Worm (Caenorhabditis elegans) whole organism, late embryonic: ENCODE results near the gene npp-18.

Source experiments
- C38D4.7 ChIP-seq: fragments of 200-800 bp; sonication (Bioruptor generic); optimal IDR thresholded peaks from 2 replicates; lab custom pipeline; 2018; ENCODE audit warnings: mild to moderate bottlenecking, missing genetic modification characterization, moderate library complexity, missing compliant biosample characterization
- F13H6.1 ChIP-seq: sonication (generic microtip); optimal IDR thresholded peaks from 2 replicates; lab custom pipeline; 2016; ENCODE audit warnings: missing genetic modification characterization, missing compliant biosample characterization
- K09A11.1 ChIP-seq: sonication (generic microtip); optimal IDR thresholded peaks from 2 replicates; lab custom pipeline; 2017; ENCODE audit warnings: antibody characterized with exemption, mild to moderate bottlenecking, missing genetic modification characterization, missing compliant biosample characterization; ENCODE audit not compliant: insufficient read depth
- ahr-1 ChIP-seq: sonication (generic microtip); optimal IDR thresholded peaks from 2 replicates; lab custom pipeline; 2016; ENCODE audit warnings: missing genetic modification characterization, missing compliant biosample characterization
- ama-1 ChIP-seq: fragments of 150-350 bp; optimal IDR thresholded peaks from 2 replicates; lab custom pipeline; 2014
- ceh-18 ChIP-seq: sonication (generic microtip); optimal IDR thresholded peaks from 2 replicates; lab custom pipeline; 2016; ENCODE audit warnings: missing genetic modification characterization, missing compliant biosample characterization
- ceh-2 ChIP-seq: sonication (generic microtip); optimal IDR thresholded peaks from 2 replicates; lab custom pipeline; 2016; ENCODE audit warnings: missing genotype, missing genetic modification characterization, missing compliant biosample characterization
- ceh-22 ChIP-seq: sonication (generic microtip); optimal IDR thresholded peaks from 2 replicates; lab custom pipeline; 2017; ENCODE audit warnings: missing biosample characterization, missing genetic modification characterization
- ceh-31 ChIP-seq: sonication (generic microtip); optimal IDR thresholded peaks from 2 replicates; lab custom pipeline; 2016; ENCODE audit warnings: missing genetic modification characterization, missing compliant biosample characterization
- ceh-34 ChIP-seq: sonication (generic microtip); optimal IDR thresholded peaks from 2 replicates; lab custom pipeline; 2016; ENCODE audit warnings: mild to moderate bottlenecking, missing genetic modification characterization, missing compliant biosample characterization
- ceh-48 ChIP-seq: sonication (generic microtip); optimal IDR thresholded peaks from 2 replicates; lab custom pipeline; 2016; ENCODE audit warnings: missing genetic modification characterization, inconsistent platforms, missing compliant biosample characterization
- ceh-6 ChIP-seq: fragments of 200-800 bp; sonication (Bioruptor generic); optimal IDR thresholded peaks from 2 replicates; lab custom pipeline; 2018; ENCODE audit warnings: mild to moderate bottlenecking, missing genetic modification characterization, missing compliant biosample characterization
- che-1 ChIP-seq: sonication (generic microtip); optimal IDR thresholded peaks from 2 replicates; lab custom pipeline; 2016; ENCODE audit warnings: mild to moderate bottlenecking, missing genetic modification characterization, missing compliant biosample characterization
- dmd-4 ChIP-seq: sonication (generic microtip); optimal IDR thresholded peaks from 2 replicates; lab custom pipeline; 2016; ENCODE audit warnings: borderline replicate concordance, missing genetic modification characterization, missing compliant biosample characterization
- dve-1 ChIP-seq: sonication (generic microtip); optimal IDR thresholded peaks from 2 replicates; lab custom pipeline; 2017; ENCODE audit warnings: antibody characterized with exemption, mild to moderate bottlenecking, missing genetic modification characterization, missing compliant biosample characterization
- elt-2 ChIP-seq: sonication (generic microtip); optimal IDR thresholded peaks from 2 replicates; lab custom pipeline; 2016; ENCODE audit warnings: missing genetic modification reagents, missing genetic modification characterization, missing compliant biosample characterization
- ets-4 ChIP-seq: sonication (generic microtip); optimal IDR thresholded peaks from 2 replicates; lab custom pipeline; 2016; ENCODE audit warnings: missing genetic modification characterization, missing compliant biosample characterization
- eyg-1 ChIP-seq: sonication (generic microtip); optimal IDR thresholded peaks from 2 replicates; lab custom pipeline; 2016; ENCODE audit warnings: missing genotype, missing genetic modification characterization, missing compliant biosample characterization
- fax-1 ChIP-seq: sonication (generic microtip); optimal IDR thresholded peaks from 2 replicates; lab custom pipeline; 2016; ENCODE audit warnings: missing genotype, missing genetic modification characterization, missing compliant biosample characterization
- fkh-10 ChIP-seq: fragments of 150-350 bp; optimal IDR thresholded peaks from 2 replicates; lab custom pipeline; 2014; ENCODE audit warnings: missing biosample characterization, missing genetic modification reagents, missing genetic modification characterization
- fkh-6 ChIP-seq: sonication (generic microtip); optimal IDR thresholded peaks from 2 replicates; lab custom pipeline; 2016; ENCODE audit warnings: missing genetic modification characterization, missing compliant biosample characterization
- gmeb-2 ChIP-seq: sonication (generic microtip); optimal IDR thresholded peaks from 2 replicates; lab custom pipeline; 2016; ENCODE audit warnings: missing genetic modification characterization, inconsistent platforms, missing compliant biosample characterization
- lim-6 ChIP-seq: sonication (generic microtip); optimal IDR thresholded peaks from 2 replicates; lab custom pipeline; 2016; ENCODE audit warnings: missing genetic modification characterization, missing compliant biosample characterization
- madf-2 ChIP-seq: sonication (generic microtip); optimal IDR thresholded peaks from 2 replicates; lab custom pipeline; 2017; ENCODE audit warnings: missing genetic modification characterization, missing compliant biosample characterization
- mec-3 ChIP-seq: sonication (generic microtip); optimal IDR thresholded peaks from 2 replicates; lab custom pipeline; 2016; ENCODE audit warnings: borderline replicate concordance, missing genetic modification characterization, missing compliant biosample characterization
- nfya-1 ChIP-seq: sonication (generic microtip); optimal IDR thresholded peaks from 2 replicates; lab custom pipeline; 2017; ENCODE audit warnings: missing genetic modification characterization, mild to moderate bottlenecking, missing compliant biosample characterization, antibody characterized with exemption, moderate library complexity
- pat-9 ChIP-seq: fragments of 200-800 bp; sonication (Bioruptor generic); optimal IDR thresholded peaks from 2 replicates; lab custom pipeline; 2018; ENCODE audit warnings: mild to moderate bottlenecking, missing genetic modification characterization, moderate library complexity, missing compliant biosample characterization
- pha-2 ChIP-seq: sonication (generic microtip); optimal IDR thresholded peaks from 2 replicates; lab custom pipeline; 2017; ENCODE audit warnings: mild to moderate bottlenecking, missing genetic modification characterization, missing compliant biosample characterization
- pha-4 ChIP-seq: fragments of 150-350 bp; optimal IDR thresholded peaks from 2 replicates; lab custom pipeline; 2018; ENCODE audit warnings: missing biosample characterization, missing genetic modification reagents, missing genetic modification characterization
- pqm-1 ChIP-seq: sonication (generic microtip); optimal IDR thresholded peaks from 2 replicates; lab custom pipeline; 2016; ENCODE audit warnings: missing genetic modification characterization, missing compliant biosample characterization
- pros-1 ChIP-seq: fragments of 150-350 bp; optimal IDR thresholded peaks from 2 replicates; lab custom pipeline; 2014; ENCODE audit warnings: missing biosample characterization, missing genetic modification reagents, missing genetic modification characterization
- ref-2 ChIP-seq: sonication (generic microtip); optimal IDR thresholded peaks from 2 replicates; lab custom pipeline; 2016; ENCODE audit warnings: missing genetic modification characterization, missing compliant biosample characterization
- rnt-1 ChIP-seq: sonication (generic microtip); optimal IDR thresholded peaks from 2 replicates; lab custom pipeline; 2016; ENCODE audit warnings: missing genetic modification characterization, missing compliant biosample characterization
- sox-2 ChIP-seq: fragments of 200-800 bp; sonication (Bioruptor generic); IDR thresholded peaks from 2 replicates; pipeline ENCODE4 v1.3.6; 2022; ENCODE audit warnings: missing genetic modification reagents, missing genetic modification characterization, missing compliant biosample characterization
- sox-4 ChIP-seq: sonication (generic microtip); optimal IDR thresholded peaks from 2 replicates; lab custom pipeline; 2017; ENCODE audit warnings: mild to moderate bottlenecking, missing genetic modification characterization, inconsistent platforms, missing compliant biosample characterization
- syd-9 ChIP-seq: sonication (generic microtip); optimal IDR thresholded peaks from 2 replicates; lab custom pipeline; 2016; ENCODE audit warnings: mild to moderate bottlenecking, missing genetic modification characterization, moderate library complexity, missing compliant biosample characterization
- tbx-2 ChIP-seq: sonication (generic microtip); optimal IDR thresholded peaks from 2 replicates; lab custom pipeline; 2016; ENCODE audit warnings: missing genetic modification characterization, missing compliant biosample characterization
- unc-3 ChIP-seq, 2 experiments: fragments of 200-800 bp in 1 of 2; sonication (Bioruptor generic) in 1 of 2; sonication (generic microtip) in 1 of 2; conservative IDR thresholded peaks in 1 of 2; optimal IDR thresholded peaks in 1 of 2; 2 replicates each; pipeline versions ENCODE4 v1.3.6 to Lab custom; 2016 to 2022; ENCODE audit warnings: missing compliant biosample characterization in 2 of 2, missing genetic modification characterization in 2 of 2, missing genetic modification reagents in 1 of 2
- unc-42 ChIP-seq: sonication (generic microtip); optimal IDR thresholded peaks from 2 replicates; lab custom pipeline; 2016; ENCODE audit warnings: missing genotype, missing genetic modification characterization, missing compliant biosample characterization
- unc-86 ChIP-seq: sonication (generic microtip); optimal IDR thresholded peaks from 2 replicates; lab custom pipeline; 2016; ENCODE audit warnings: missing genetic modification characterization, missing compliant biosample characterization
- ztf-16 ChIP-seq: sonication (generic microtip); optimal IDR thresholded peaks from 2 replicates; lab custom pipeline; 2017; ENCODE audit warnings: missing genetic modification characterization, missing compliant biosample characterization

npp-18 gene

DNA sequence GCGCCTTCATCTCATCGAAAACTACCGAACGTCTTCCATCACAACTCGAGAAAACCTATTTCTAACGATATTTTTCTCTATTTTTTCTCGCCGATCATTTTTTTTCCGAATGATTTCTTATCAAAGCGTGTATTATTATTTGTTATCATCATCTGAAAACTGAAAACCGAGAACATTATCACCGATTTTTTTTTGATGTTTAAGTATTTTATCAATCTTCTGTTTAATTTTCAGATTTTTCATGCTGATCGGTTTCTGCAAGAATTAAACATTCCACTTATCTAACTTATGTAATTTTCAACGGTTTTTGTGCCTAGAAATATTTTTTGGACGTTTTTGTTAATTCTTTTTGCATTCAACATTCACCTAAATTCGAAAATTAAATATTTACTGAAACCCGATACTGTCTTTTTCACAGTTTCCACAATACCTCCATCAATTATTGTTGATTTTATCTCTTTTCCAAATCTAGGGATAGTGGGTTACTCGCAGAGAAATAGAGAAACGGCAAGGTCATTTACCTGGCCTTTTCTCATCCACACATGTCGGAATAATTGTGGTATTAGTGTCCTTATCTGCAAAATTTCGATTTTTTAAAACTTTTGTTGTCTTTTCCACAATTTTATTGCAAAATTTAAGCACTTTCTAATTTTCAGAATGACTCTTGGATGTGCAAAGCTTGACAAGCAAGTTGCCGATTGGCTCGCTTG lies 2.2 kb downstream of the npp-18 start, which contains the start of gene pgm-2:
Gene pgm-2 (plus strand): TSS at position 657 of the 710 bp plus-strand sequence.
- TF ChIP-seq elt-2 (peak; percentile 51), madf-2 (tag; lab: Kevin White, UChicago) (no peak)

- TF ChIP-seq pqm-1 (tag; lab: Kevin White, UChicago) (no peak), sox-4 (tag; lab: Kevin White, UChicago) (no peak), fkh-6 (tag; lab: Kevin White, UChicago) (no peak), F13H6.1 (tag; lab: Kevin White, UChicago) (no peak), ceh-22 (tag; lab: Kevin White, UChicago) (no peak), K09A11.1 (no peak), unc-42 (tag; lab: Kevin White, UChicago) (no peak), pros-1 (no peak)
Observed at ce11 chrIII:13301983-13302382, 5.3 kb downstream of the npp-18 start.

ce11 chrIII:13302578-13302977 lies 5.9 kb downstream of the npp-18 start:
- TF ChIP-seq fkh-10 (GFP tag; lab: Kevin White, UChicago) (no peak), ceh-34 (tag; lab: Kevin White, UChicago) (no peak), lim-6 (no peak), ceh-2 (tag; lab: Kevin White, UChicago) (no peak), unc-86 (tag; lab: Kevin White, UChicago) (no peak), fkh-6 (tag; lab: Kevin White, UChicago) (no peak), ceh-18 (tag; lab: Kevin White, UChicago) (no peak), F13H6.1 (tag; lab: Kevin White, UChicago) (no peak), gmeb-2 (tag; lab: Kevin White, UChicago) (no peak), ref-2 (no peak), ama-1 (no peak), dve-1 (tag; lab: Kevin White, UChicago) (no peak), unc-3 (GFP tag; conservative IDR thresholded peaks at IDR 0.05; lab: Robert Waterston, UW) (no peak), unc-3 (tag; optimal IDR thresholded peaks at IDR 0.05; lab: Kevin White, UChicago) (no peak)

DNA sequence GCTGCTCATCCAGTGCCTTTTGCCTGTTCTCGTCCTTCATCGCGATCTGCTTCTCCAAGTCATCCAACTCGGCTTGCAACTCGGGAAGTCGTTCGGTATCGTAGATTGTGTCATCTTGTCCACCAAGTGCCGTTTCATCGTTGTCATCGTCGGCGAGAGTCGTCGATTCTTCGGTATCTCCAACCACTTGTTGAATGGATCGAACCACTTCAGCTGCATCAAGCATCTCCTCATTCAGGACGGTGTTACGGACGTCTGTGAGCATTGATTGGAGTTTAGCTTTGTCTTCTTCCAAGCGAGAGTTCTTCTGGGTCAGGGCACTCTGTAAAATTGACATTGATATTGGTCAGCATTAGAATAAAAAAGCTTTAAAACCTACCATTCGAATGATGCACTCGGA lies 8.9 kb downstream of the npp-18 start:
- TF ChIP-seq dve-1 (tag; lab: Kevin White, UChicago) (no peak), madf-2 (tag; lab: Kevin White, UChicago) (no peak), ahr-1 (no peak), elt-2 (no peak), ceh-34 (tag; lab: Kevin White, UChicago) (no peak), mec-3 (no peak), pha-4 (tag; lab: Kevin White, UChicago) (no peak), K09A11.1 (no peak), ceh-48 (tag; lab: Kevin White, UChicago) (no peak), pat-9 (tag; lab: Kevin White, UChicago) (no peak), sox-2 (GFP tag; lab: Robert Waterston, UW) (no peak), pha-2 (tag; lab: Kevin White, UChicago) (no peak), ets-4 (tag; lab: Kevin White, UChicago) (no peak), fax-1 (tag; lab: Kevin White, UChicago) (no peak)

DNA sequence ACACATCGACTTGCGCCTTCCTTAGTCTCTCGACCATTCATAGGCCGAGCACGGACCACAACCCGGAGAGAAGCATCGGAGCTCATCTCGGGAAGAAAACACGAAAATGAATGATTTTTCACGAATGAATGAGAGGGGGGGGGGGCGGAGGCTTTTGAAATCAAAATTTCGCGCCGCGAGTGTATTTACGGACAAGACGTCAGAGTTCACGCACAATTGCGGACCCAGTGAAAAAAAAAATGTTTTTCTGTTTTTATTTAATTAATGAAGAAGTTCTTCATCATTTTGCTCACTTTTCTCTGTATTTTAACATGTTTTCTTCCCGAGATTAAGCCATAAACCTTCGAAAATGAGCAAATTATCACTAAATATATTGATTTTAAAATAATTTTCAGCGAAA lies 10.5 kb downstream of the npp-18 start, which contains the start of the genes klp-19 and slc-36.1:
Gene klp-19 (minus strand): TSS at position 153 of the 400 bp plus-strand sequence.
Gene slc-36.1 (plus strand): TSS at position 396 of the 400 bp plus-strand sequence.
- peak; percentile 12 for TF ChIP-seq ceh-34 (tag; lab: Kevin White, UChicago)
- no peak for TF ChIP-seq C38D4.7
- TF ChIP-seq unc-42 (tag; lab: Kevin White, UChicago): peak; percentile 78
- no peak for TF ChIP-seq eyg-1
- TF ChIP-seq ceh-48 (tag; lab: Kevin White, UChicago): no peak
- no peak for TF ChIP-seq pha-2 (tag; lab: Kevin White, UChicago)
- TF ChIP-seq tbx-2 (tag; lab: Kevin White, UChicago): no peak
- TF ChIP-seq ceh-31 (tag; lab: Kevin White, UChicago): peak; percentile 12
- TF ChIP-seq dmd-4 (tag; lab: Kevin White, UChicago): no peak
- TF ChIP-seq rnt-1 (tag; lab: Kevin White, UChicago): no peak
- TF ChIP-seq syd-9 (tag; lab: Kevin White, UChicago): no peak
- peak; percentile 42 for TF ChIP-seq nfya-1 (tag; lab: Kevin White, UChicago)
- TF ChIP-seq ztf-16 (tag; lab: Kevin White, UChicago): no peak
- TF ChIP-seq ceh-6 (GFP tag; lab: Kevin White, UChicago): no peak
- no peak for TF ChIP-seq che-1 (tag; lab: Kevin White, UChicago)
